Worm (Caenorhabditis elegans): ENCODE results near the gene C50F7.5.

- TF ChIP-seq snpc-4 (tag; optimal IDR thresholded peaks at IDR 0.05): no peak
- TF ChIP-seq unc-55 (GFP tag; optimal IDR thresholded peaks at IDR 0.05): no peak
- TF ChIP-seq elt-3 (tag; optimal IDR thresholded peaks at IDR 0.05): no peak
These were observed 739 bp downstream of the C50F7.5 start for ce11 chrIV:7727258-7727657.
